Worm (Caenorhabditis elegans) whole organism, L4 larva: ENCODE results near the gene bar-1.
A peak's percentile ranks its signal among the peaks of the same experiment; 100 is the strongest.

ENCODE experiments used
- Y105C5A.15 ChIP-seq: fragments of 200-800 bp; sonication (Bioruptor generic); IDR thresholded peaks from 2 replicates; pipeline ENCODE4 v1.3.6; 2022; ENCODE audit warnings: missing genetic modification characterization, missing compliant biosample characterization
- Y48G9A.11 ChIP-seq: fragments of 200-800 bp; sonication (Bioruptor generic); IDR thresholded peaks from 2 replicates; pipeline ENCODE4 v1.3.6; 2022; ENCODE audit warnings: missing genetic modification reagents, missing genetic modification characterization, missing compliant biosample characterization
- Y75B8A.6 ChIP-seq: fragments of 200-800 bp; sonication (Bioruptor generic); IDR thresholded peaks from 2 replicates; pipeline ENCODE4 v1.3.6; 2022; ENCODE audit warnings: missing genetic modification reagents, missing genetic modification characterization, missing compliant biosample characterization
- aha-1 ChIP-seq: fragments of 150-350 bp; peaks from one replicate; lab custom pipeline; 2014; ENCODE audit warnings: missing biosample characterization, missing genetic modification characterization
- ama-1 ChIP-seq: fragments of 150-350 bp; optimal IDR thresholded peaks from 2 replicates; lab custom pipeline; 2014; ENCODE audit warnings: inconsistent platforms, mixed read lengths
- ceh-28 ChIP-seq: fragments of 150-350 bp; optimal IDR thresholded peaks from 2 replicates; lab custom pipeline; 2014; ENCODE audit warnings: missing biosample characterization, missing genetic modification reagents, missing genetic modification characterization
- ceh-32 ChIP-seq: sonication (generic microtip); optimal IDR thresholded peaks from 2 replicates; lab custom pipeline; 2016; ENCODE audit warnings: mild to moderate bottlenecking, missing genetic modification characterization, missing compliant biosample characterization; ENCODE audit not compliant: poor library complexity
- ctbp-1 ChIP-seq: fragments of 200-800 bp; sonication (Bioruptor generic); IDR thresholded peaks from 2 replicates; pipeline ENCODE4 v1.3.6; 2022; ENCODE audit warnings: missing genetic modification reagents, missing genetic modification characterization, missing compliant biosample characterization
- daf-12 ChIP-seq: fragments of 150-350 bp; optimal IDR thresholded peaks from 2 replicates; lab custom pipeline; 2014; ENCODE audit warnings: missing biosample characterization, missing genetic modification reagents, missing genetic modification characterization
- dmd-9 ChIP-seq: fragments of 200-800 bp; sonication (Bioruptor generic); IDR thresholded peaks from 2 replicates; pipeline ENCODE4 v1.3.6; 2022; ENCODE audit warnings: missing genetic modification reagents, missing genetic modification characterization, missing compliant biosample characterization
- dpl-1 ChIP-seq: fragments of 150-350 bp; optimal IDR thresholded peaks from 2 replicates; lab custom pipeline; 2014; ENCODE audit warnings: missing biosample characterization, missing genetic modification reagents, missing genetic modification characterization
- duxl-1 ChIP-seq: sonication (generic microtip); optimal IDR thresholded peaks from 2 replicates; lab custom pipeline; 2016; ENCODE audit warnings: mild to moderate bottlenecking, missing genetic modification characterization, moderate library complexity, missing compliant biosample characterization; ENCODE audit not compliant: poor library complexity
- dve-1 ChIP-seq: sonication (generic microtip); optimal IDR thresholded peaks from 2 replicates; lab custom pipeline; 2017; ENCODE audit warnings: antibody characterized with exemption, mild to moderate bottlenecking, missing genetic modification characterization, missing compliant biosample characterization; ENCODE audit not compliant: insufficient read depth
- hlh-11 ChIP-seq: fragments of 200-800 bp; sonication (Bioruptor generic); optimal IDR thresholded peaks from 2 replicates; lab custom pipeline; 2018; ENCODE audit warnings: mild to moderate bottlenecking, missing genetic modification characterization, missing compliant biosample characterization
- hlh-30 ChIP-seq: sonication (generic microtip); optimal IDR thresholded peaks from 2 replicates; lab custom pipeline; 2017; ENCODE audit warnings: antibody characterized with exemption, mild to moderate bottlenecking, missing genetic modification characterization, missing compliant biosample characterization; ENCODE audit not compliant: insufficient read depth
- lin-15B ChIP-seq: fragments of 150-350 bp; sonication (generic microtip); optimal IDR thresholded peaks from 3 replicates; lab custom pipeline; 2014; ENCODE audit warnings: missing biosample characterization, missing genetic modification characterization
- lin-39 ChIP-seq: fragments of 150-350 bp; optimal IDR thresholded peaks from 2 replicates; lab custom pipeline; 2014; ENCODE audit warnings: missing biosample characterization, missing genetic modification reagents, missing genetic modification characterization
- mxl-2 ChIP-seq: fragments of 200-800 bp; sonication (Bioruptor generic); conservative IDR thresholded peaks from 2 replicates; pipeline ENCODE4 v1.3.6; 2022; ENCODE audit warnings: missing genetic modification reagents, missing genetic modification characterization, missing compliant biosample characterization
- mxl-3 ChIP-seq: fragments of 200-800 bp; sonication (Bioruptor generic); optimal IDR thresholded peaks from 2 replicates; lab custom pipeline; 2018; ENCODE audit warnings: mild to moderate bottlenecking, missing genetic modification characterization, missing compliant biosample characterization
- nhr-111 ChIP-seq: fragments of 200-800 bp; sonication (Bioruptor generic); optimal IDR thresholded peaks from 2 replicates; lab custom pipeline; 2018; ENCODE audit warnings: mild to moderate bottlenecking, missing genetic modification characterization, missing compliant biosample characterization
- nhr-28 ChIP-seq: fragments of 150-350 bp; optimal IDR thresholded peaks from 2 replicates; lab custom pipeline; 2014; ENCODE audit warnings: missing biosample characterization, missing genetic modification characterization
- nhr-41 ChIP-seq: fragments of 200-800 bp; sonication (Bioruptor generic); IDR thresholded peaks from 2 replicates; pipeline ENCODE4 v1.3.6; 2022; ENCODE audit warnings: missing genetic modification reagents, missing genetic modification characterization, missing compliant biosample characterization
- nhr-48 ChIP-seq: sonication (generic microtip); optimal IDR thresholded peaks from 2 replicates; lab custom pipeline; 2016; ENCODE audit warnings: mild to moderate bottlenecking, missing genetic modification characterization, missing compliant biosample characterization
- nhr-6 ChIP-seq: fragments of 150-350 bp; optimal IDR thresholded peaks from 2 replicates; lab custom pipeline; 2014; ENCODE audit warnings: missing biosample characterization, missing genetic modification characterization
- php-3 ChIP-seq: fragments of 200-800 bp; sonication (Bioruptor generic); IDR thresholded peaks from 2 replicates; pipeline ENCODE4 v1.3.6; 2022; ENCODE audit warnings: missing genetic modification reagents, missing genetic modification characterization, missing compliant biosample characterization
- saeg-2 ChIP-seq: fragments of 200-800 bp; sonication (Bioruptor generic); IDR thresholded peaks from 2 replicates; pipeline ENCODE4 v1.3.6; 2022; ENCODE audit warnings: missing genetic modification reagents, missing genetic modification characterization, missing compliant biosample characterization
- set-16 ChIP-seq: fragments of 200-800 bp; sonication (Bioruptor generic); IDR thresholded peaks from 2 replicates; pipeline ENCODE4 v1.3.6; 2022; ENCODE audit warnings: missing genetic modification reagents, missing genetic modification characterization, missing compliant biosample characterization
- unc-39 ChIP-seq: sonication (generic microtip); optimal IDR thresholded peaks from 2 replicates; lab custom pipeline; 2017; ENCODE audit warnings: missing biosample characterization, missing genetic modification characterization
- unc-62 ChIP-seq, 3 experiments: fragments of 150-350 bp in 1 of 3; sonication (generic microtip); optimal IDR thresholded peaks in 2 of 3; peaks in 1 of 3; 1 replicate in 1 of 3; 2 replicates in 2 of 3; lab custom pipeline; 2014 to 2017; ENCODE audit warnings: missing biosample characterization in 3 of 3, missing genetic modification characterization in 3 of 3, missing genetic modification reagents in 3 of 3, missing genotype in 1 of 3
- zfp-2 ChIP-seq: sonication (generic microtip); optimal IDR thresholded peaks from 2 replicates; lab custom pipeline; 2016; ENCODE audit warnings: mild to moderate bottlenecking, missing genetic modification characterization, missing compliant biosample characterization
- zfp-3 ChIP-seq: fragments of 200-800 bp; sonication (Bioruptor generic); conservative IDR thresholded peaks from 2 replicates; pipeline ENCODE4 v1.3.6; 2022; ENCODE audit warnings: missing genetic modification reagents, missing genetic modification characterization, missing compliant biosample characterization
- zip-2 ChIP-seq: fragments of 150-350 bp; optimal IDR thresholded peaks from 2 replicates; lab custom pipeline; 2014; ENCODE audit warnings: missing biosample characterization, missing genetic modification characterization

Gene bar-1

ce11 chrX:7151976-7152528 lies 18.4 kb downstream of the bar-1 start:
- peak; percentile 52 for TF ChIP-seq aha-1
- TF ChIP-seq Y75B8A.6 = no peak
- TF ChIP-seq unc-62 (GFP tag; optimal IDR thresholded peaks at IDR 0.05 in 1 of 2; lab: Kevin White, UChicago) = peak in 1 of 2 experiments; percentile 8
- no peak for TF ChIP-seq unc-62 (tag; optimal IDR thresholded peaks at IDR 0.05; lab: Kevin White, UChicago)
- no peak for TF ChIP-seq nhr-28
- TF ChIP-seq zfp-2 = no peak
- TF ChIP-seq zip-2 (tag; lab: Kevin White, UChicago) = no peak
- no peak for TF ChIP-seq ama-1 (lab: Kevin White, UChicago)
- no peak for TF ChIP-seq dmd-9 (GFP tag; lab: Robert Waterston, UW)
- no peak for TF ChIP-seq duxl-1

DNA sequence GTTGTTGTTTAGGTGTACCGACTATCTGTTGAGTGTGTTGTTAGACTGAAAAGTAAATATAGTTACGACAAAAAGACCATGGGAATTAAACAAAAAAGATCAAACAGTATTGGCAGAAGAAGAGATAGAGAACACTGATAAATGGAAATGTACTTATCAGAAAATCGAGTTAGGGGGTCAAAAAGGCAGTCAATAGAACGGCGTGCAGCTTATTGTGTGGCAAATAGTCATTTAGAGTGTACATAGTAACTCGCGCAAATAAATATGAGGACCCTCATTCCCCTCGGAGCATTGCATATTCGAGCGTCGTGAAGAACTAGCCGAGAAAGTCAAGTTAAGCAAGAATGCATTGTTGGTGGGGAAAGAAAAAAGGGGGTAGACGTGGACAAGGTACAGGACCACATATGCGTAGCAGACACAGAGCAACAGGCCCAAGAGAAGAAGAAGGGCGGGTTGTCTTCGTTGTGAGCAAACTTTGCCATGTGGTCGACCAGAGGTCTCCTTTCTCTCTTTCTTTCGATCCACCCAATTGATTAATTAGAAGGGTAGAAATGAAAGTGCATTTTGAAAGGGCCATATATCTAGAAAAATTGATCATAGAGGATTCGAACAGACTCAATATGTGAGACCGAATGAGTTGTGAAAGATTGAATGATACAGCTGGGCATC lies 19.1 kb downstream of the bar-1 start, which contains the start of gene lam-2:
lam-2 (minus strand) TSS at position 51 of the 669 bp plus-strand sequence.
- TF ChIP-seq ceh-32 (tag; lab: Kevin White, UChicago) (no peak), lin-15B (tag; lab: Kevin White, UChicago) (no peak), ctbp-1 (GFP tag; lab: Robert Waterston, UW) (no peak), nhr-48 (tag; lab: Kevin White, UChicago) (no peak), php-3 (GFP tag; lab: Robert Waterston, UW) (no peak), aha-1 (no peak), nhr-111 (GFP tag; lab: Kevin White, UChicago) (no peak), mxl-2 (GFP tag; lab: Robert Waterston, UW) (no peak), ceh-28 (no peak), Y48G9A.11 (GFP tag; lab: Robert Waterston, UW) (no peak), hlh-11 (tag; lab: Kevin White, UChicago) (no peak), dmd-9 (GFP tag; lab: Robert Waterston, UW) (no peak), lin-39 (tag; lab: Kevin White, UChicago) (no peak), set-16 (no peak), unc-39 (tag; lab: Kevin White, UChicago) (no peak), nhr-41 (GFP tag; lab: Robert Waterston, UW) (no peak), zfp-3 (GFP tag; lab: Robert Waterston, UW) (no peak), mxl-3 (GFP tag; lab: Kevin White, UChicago) (no peak), saeg-2 (no peak), daf-12 (no peak)

DNA sequence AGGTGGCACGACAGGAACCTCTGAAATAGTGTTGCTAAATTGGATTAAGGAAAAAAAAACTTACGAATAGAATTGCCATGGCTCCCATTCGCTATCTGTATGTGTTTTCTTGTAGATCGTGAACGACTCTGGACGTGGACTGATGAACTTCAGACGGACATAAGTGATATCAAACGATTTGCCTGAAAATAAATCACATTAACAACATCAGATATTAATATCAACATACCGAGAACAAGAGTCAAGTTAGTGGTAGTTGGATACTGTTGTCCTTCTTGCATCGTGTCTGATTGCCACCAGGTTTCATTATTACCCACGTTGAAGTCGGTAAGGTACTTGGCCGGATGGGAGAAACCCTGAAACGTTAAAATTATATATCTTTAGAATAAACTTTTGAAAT lies 20.8 kb downstream of the bar-1 start:
- peak in 1 of 2 experiments; percentile 87 for TF ChIP-seq unc-62 (GFP tag; optimal IDR thresholded peaks at IDR 0.05 in 1 of 2; lab: Kevin White, UChicago)
- no peak for TF ChIP-seq unc-62 (tag; optimal IDR thresholded peaks at IDR 0.05; lab: Kevin White, UChicago)
- no peak for TF ChIP-seq Y105C5A.15 (GFP tag; lab: Robert Waterston, UW)
- TF ChIP-seq nhr-6 (tag; lab: Kevin White, UChicago) = no peak

DNA sequence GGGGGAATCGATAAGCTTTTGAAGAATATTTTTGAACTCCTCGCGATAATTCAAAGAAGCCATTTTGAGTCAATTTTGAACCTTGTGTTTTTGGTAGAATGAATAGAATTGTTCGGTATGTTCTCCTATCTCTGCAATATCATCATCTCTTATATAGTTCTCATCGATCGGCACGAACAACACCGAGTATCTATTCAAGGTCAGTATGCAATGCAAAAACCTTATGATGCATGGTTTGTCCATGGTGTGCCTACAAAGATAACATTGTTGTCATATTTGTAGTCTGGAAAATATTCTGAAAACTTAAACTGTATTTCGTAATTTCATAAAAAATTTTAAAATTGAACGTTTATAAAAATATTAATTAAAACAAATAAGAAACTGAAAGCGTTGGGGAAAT lies 26.9 kb downstream of the bar-1 start, which contains the start of gene alh-10:
alh-10 (minus strand) TSS at position 127 of the 400 bp plus-strand sequence.
- no peak for TF ChIP-seq dmd-9 (GFP tag; lab: Robert Waterston, UW)
- TF ChIP-seq nhr-28 = peak; percentile 92
- no peak for TF ChIP-seq dpl-1 (GFP tag; lab: Kevin White, UChicago)
- peak; percentile 46 for TF ChIP-seq hlh-30 (tag; lab: Kevin White, UChicago)
- TF ChIP-seq dve-1 (tag; lab: Kevin White, UChicago) = peak; percentile 39
- TF ChIP-seq, all 104 proteins: peak for 3
